Worm (Caenorhabditis elegans) whole organism, late embryonic: ENCODE results near the gene F09C6.14.

Experiments used
- C38D4.7 ChIP-seq: fragments of 200-800 bp; sonication (Bioruptor generic); optimal IDR thresholded peaks from 2 replicates; lab custom pipeline; 2018; ENCODE audit warnings: mild to moderate bottlenecking, missing genetic modification characterization, moderate library complexity, missing compliant biosample characterization
- K02D7.2 ChIP-seq: sonication (generic microtip); optimal IDR thresholded peaks from 2 replicates; lab custom pipeline; 2017; ENCODE audit warnings: mild to moderate bottlenecking, missing genetic modification characterization, missing compliant biosample characterization
- T23F11.4 ChIP-seq: fragments of 200-800 bp; sonication (Bioruptor generic); optimal IDR thresholded peaks from 2 replicates; lab custom pipeline; 2018; ENCODE audit warnings: mild to moderate bottlenecking, missing genetic modification characterization, missing compliant biosample characterization
- Y22D7AL.16 ChIP-seq: sonication (generic microtip); optimal IDR thresholded peaks from 2 replicates; lab custom pipeline; 2016; ENCODE audit warnings: missing genetic modification characterization, missing compliant biosample characterization
- ceh-19 ChIP-seq: fragments of 200-800 bp; sonication (Bioruptor generic); optimal IDR thresholded peaks from 2 replicates; lab custom pipeline; 2018; ENCODE audit warnings: mild to moderate bottlenecking, missing genetic modification characterization, missing compliant biosample characterization
- ceh-22 ChIP-seq: sonication (generic microtip); optimal IDR thresholded peaks from 2 replicates; lab custom pipeline; 2017; ENCODE audit warnings: missing biosample characterization, missing genetic modification characterization
- ceh-24 ChIP-seq: sonication (generic microtip); optimal IDR thresholded peaks from 2 replicates; lab custom pipeline; 2016; ENCODE audit warnings: mild to moderate bottlenecking, missing genetic modification characterization, missing compliant biosample characterization
- ceh-30 ChIP-seq: fragments of 150-350 bp; optimal IDR thresholded peaks from 2 replicates; lab custom pipeline; 2014; ENCODE audit warnings: missing biosample characterization, missing genetic modification characterization
- ceh-34 ChIP-seq: sonication (generic microtip); optimal IDR thresholded peaks from 2 replicates; lab custom pipeline; 2016; ENCODE audit warnings: mild to moderate bottlenecking, missing genetic modification characterization, missing compliant biosample characterization
- ceh-6 ChIP-seq: fragments of 200-800 bp; sonication (Bioruptor generic); optimal IDR thresholded peaks from 2 replicates; lab custom pipeline; 2018; ENCODE audit warnings: mild to moderate bottlenecking, missing genetic modification characterization, missing compliant biosample characterization
- ceh-9 ChIP-seq: sonication (generic microtip); optimal IDR thresholded peaks from 2 replicates; lab custom pipeline; 2016; ENCODE audit warnings: mild to moderate bottlenecking, missing genetic modification characterization, inconsistent platforms, missing compliant biosample characterization
- che-1 ChIP-seq: sonication (generic microtip); optimal IDR thresholded peaks from 2 replicates; lab custom pipeline; 2016; ENCODE audit warnings: mild to moderate bottlenecking, missing genetic modification characterization, missing compliant biosample characterization
- ets-4 ChIP-seq: sonication (generic microtip); optimal IDR thresholded peaks from 2 replicates; lab custom pipeline; 2016; ENCODE audit warnings: missing genetic modification characterization, missing compliant biosample characterization
- eyg-1 ChIP-seq: sonication (generic microtip); optimal IDR thresholded peaks from 2 replicates; lab custom pipeline; 2016; ENCODE audit warnings: missing genotype, missing genetic modification characterization, missing compliant biosample characterization
- fkh-10 ChIP-seq: fragments of 150-350 bp; optimal IDR thresholded peaks from 2 replicates; lab custom pipeline; 2014; ENCODE audit warnings: missing biosample characterization, missing genetic modification reagents, missing genetic modification characterization
- gmeb-2 ChIP-seq: sonication (generic microtip); optimal IDR thresholded peaks from 2 replicates; lab custom pipeline; 2016; ENCODE audit warnings: missing genetic modification characterization, inconsistent platforms, missing compliant biosample characterization
- hlh-30 ChIP-seq: sonication (generic microtip); optimal IDR thresholded peaks from 2 replicates; lab custom pipeline; 2017; ENCODE audit warnings: antibody characterized with exemption, missing genetic modification characterization, missing compliant biosample characterization; ENCODE audit not compliant: insufficient read depth
- hlh-6 ChIP-seq: sonication (generic microtip); optimal IDR thresholded peaks from 2 replicates; lab custom pipeline; 2016; ENCODE audit warnings: missing genotype, missing genetic modification characterization, missing compliant biosample characterization
- hlh-8 ChIP-seq: sonication (generic microtip); optimal IDR thresholded peaks from 2 replicates; lab custom pipeline; 2016; ENCODE audit warnings: missing genotype, missing genetic modification characterization, missing compliant biosample characterization
- lim-6 ChIP-seq: sonication (generic microtip); optimal IDR thresholded peaks from 2 replicates; lab custom pipeline; 2016; ENCODE audit warnings: missing genetic modification characterization, missing compliant biosample characterization
- mec-3 ChIP-seq: sonication (generic microtip); optimal IDR thresholded peaks from 2 replicates; lab custom pipeline; 2016; ENCODE audit warnings: borderline replicate concordance, missing genetic modification characterization, missing compliant biosample characterization
- nhr-11 ChIP-seq: fragments of 150-350 bp; optimal IDR thresholded peaks from 2 replicates; lab custom pipeline; 2014; ENCODE audit warnings: missing biosample characterization, missing genetic modification characterization
- nhr-232 ChIP-seq: sonication (generic microtip); optimal IDR thresholded peaks from 2 replicates; lab custom pipeline; 2016; ENCODE audit warnings: missing genetic modification characterization, missing compliant biosample characterization
- npax-4 ChIP-seq: sonication (generic microtip); optimal IDR thresholded peaks from 2 replicates; lab custom pipeline; 2016; ENCODE audit warnings: missing genetic modification characterization, missing compliant biosample characterization
- pax-1 ChIP-seq: fragments of 150-350 bp; optimal IDR thresholded peaks from 2 replicates; lab custom pipeline; 2014; ENCODE audit warnings: missing biosample characterization, missing genetic modification characterization
- pha-2 ChIP-seq: sonication (generic microtip); optimal IDR thresholded peaks from 2 replicates; lab custom pipeline; 2017; ENCODE audit warnings: mild to moderate bottlenecking, missing genetic modification characterization, missing compliant biosample characterization
- pha-4 ChIP-seq: fragments of 150-350 bp; optimal IDR thresholded peaks from 2 replicates; lab custom pipeline; 2018; ENCODE audit warnings: missing biosample characterization, missing genetic modification reagents, missing genetic modification characterization
- pqm-1 ChIP-seq: sonication (generic microtip); optimal IDR thresholded peaks from 2 replicates; lab custom pipeline; 2016; ENCODE audit warnings: missing genetic modification characterization, missing compliant biosample characterization
- rnt-1 ChIP-seq: sonication (generic microtip); optimal IDR thresholded peaks from 2 replicates; lab custom pipeline; 2016; ENCODE audit warnings: missing genetic modification characterization, missing compliant biosample characterization
- sox-4 ChIP-seq: sonication (generic microtip); optimal IDR thresholded peaks from 2 replicates; lab custom pipeline; 2017; ENCODE audit warnings: mild to moderate bottlenecking, missing genetic modification characterization, inconsistent platforms, missing compliant biosample characterization
- syd-9 ChIP-seq: sonication (generic microtip); optimal IDR thresholded peaks from 2 replicates; lab custom pipeline; 2016; ENCODE audit warnings: mild to moderate bottlenecking, missing genetic modification characterization, moderate library complexity, missing compliant biosample characterization
- unc-3 ChIP-seq, 2 experiments: fragments of 200-800 bp in 1 of 2; sonication (Bioruptor generic) in 1 of 2; sonication (generic microtip) in 1 of 2; conservative IDR thresholded peaks in 1 of 2; optimal IDR thresholded peaks in 1 of 2; 2 replicates each; pipeline versions ENCODE4 v1.3.6 to Lab custom; 2016 to 2022; ENCODE audit warnings: missing compliant biosample characterization in 2 of 2, missing genetic modification characterization in 2 of 2, missing genetic modification reagents in 1 of 2
- ztf-16 ChIP-seq: sonication (generic microtip); optimal IDR thresholded peaks from 2 replicates; lab custom pipeline; 2017; ENCODE audit warnings: missing genetic modification characterization, missing compliant biosample characterization

Gene F09C6.14

ce11 chrV:16911934-16912333 lies 31.2 kb downstream of the F09C6.14 start, which contains the start of gene nhr-116:
TSS of gene nhr-116 (plus strand) at chrV:16912234.
- TF ChIP-seq ceh-19 (GFP tag; lab: Kevin White, UChicago) (no peak), C38D4.7 (GFP tag; lab: Kevin White, UChicago) (no peak), Y22D7AL.16 (tag; lab: Kevin White, UChicago) (no peak), rnt-1 (no peak), ets-4 (no peak), sox-4 (tag; lab: Kevin White, UChicago) (no peak), fkh-10 (no peak), unc-3 (GFP tag; conservative IDR thresholded peaks at IDR 0.05; lab: Robert Waterston, UW) (no peak), unc-3 (tag; optimal IDR thresholded peaks at IDR 0.05; lab: Kevin White, UChicago) (no peak)

ce11 chrV:16916079-16916478 lies 35.3 kb downstream of the F09C6.14 start, which contains the start of gene F09C6.10:
TSS of gene F09C6.10 (minus strand) at chrV:16916179.
- no peak for TF ChIP-seq ceh-9 (tag; lab: Kevin White, UChicago)
- TF ChIP-seq ceh-22 (tag; lab: Kevin White, UChicago): no peak
- TF ChIP-seq hlh-30 (tag; lab: Kevin White, UChicago): no peak
- no peak for TF ChIP-seq pha-2 (tag; lab: Kevin White, UChicago)

ce11 chrV:16918378-16918777 lies 37.6 kb downstream of the F09C6.14 start, which contains the start of the genes fbxa-206 and Y102A5C.2:
TSS of gene fbxa-206 (minus strand) at chrV:16918478.
TSS of gene Y102A5C.2 (plus strand) at chrV:16918731.
- TF ChIP-seq ceh-22 (tag; lab: Kevin White, UChicago) (no peak), ceh-30 (tag; lab: Kevin White, UChicago) (no peak), sox-4 (tag; lab: Kevin White, UChicago) (no peak), che-1 (tag; lab: Kevin White, UChicago) (no peak), hlh-8 (tag; lab: Kevin White, UChicago) (no peak), syd-9 (no peak), npax-4 (no peak), lim-6 (tag; lab: Kevin White, UChicago) (no peak), mec-3 (tag; lab: Kevin White, UChicago) (no peak), ets-4 (no peak), pax-1 (tag; lab: Kevin White, UChicago) (no peak), nhr-11 (tag; lab: Kevin White, UChicago) (no peak), ceh-34 (no peak), gmeb-2 (tag; lab: Kevin White, UChicago) (no peak)

- no peak for TF ChIP-seq ceh-6
- TF ChIP-seq hlh-30 (tag; lab: Kevin White, UChicago): no peak
- no peak for TF ChIP-seq che-1 (tag; lab: Kevin White, UChicago)
- TF ChIP-seq T23F11.4 (GFP tag; lab: Kevin White, UChicago): no peak
- no peak for TF ChIP-seq pqm-1 (tag; lab: Kevin White, UChicago)
- TF ChIP-seq nhr-232 (tag; lab: Kevin White, UChicago): no peak
- no peak for TF ChIP-seq ceh-24 (tag; lab: Kevin White, UChicago)
- TF ChIP-seq pha-2 (tag; lab: Kevin White, UChicago): no peak
- TF ChIP-seq eyg-1 (tag; lab: Kevin White, UChicago): no peak
- no peak for TF ChIP-seq sox-4 (tag; lab: Kevin White, UChicago)
- TF ChIP-seq K02D7.2 (tag; lab: Kevin White, UChicago): no peak
- TF ChIP-seq mec-3 (tag; lab: Kevin White, UChicago): no peak
Measured at ce11 chrV:16919675-16920074, 38.9 kb downstream of the F09C6.14 start.

ce11 chrV:16921952-16922351 lies 41.2 kb downstream of the F09C6.14 start, which contains the start of gene Y102A5C.4:
TSS of gene Y102A5C.4 (plus strand) at chrV:16922252.
- TF ChIP-seq syd-9: no peak
- no peak for TF ChIP-seq hlh-6
- no peak for TF ChIP-seq pqm-1 (tag; lab: Kevin White, UChicago)
- TF ChIP-seq ztf-16 (tag; lab: Kevin White, UChicago): no peak
- no peak for TF ChIP-seq pha-4 (tag; lab: Kevin White, UChicago)
